Fruit fly (Drosophila melanogaster) whole organism, embryonic: ENCODE measurements around the gene CG42232.

Experiments used
- Atf6 ChIP-seq: fragments of 200-800 bp; sonication (Bioruptor generic); IDR thresholded peaks from 2 replicates; pipeline ENCODE4 v1.3.6; 2022; ENCODE audit warnings: missing biosample characterization, missing genetic modification characterization
- CG11456 ChIP-seq: fragments of 200-800 bp; sonication (Bioruptor generic); IDR thresholded peaks from 3 replicates; pipeline ENCODE4 v1.3.6; 2022; ENCODE audit warnings: missing biosample characterization, missing genetic modification characterization
- CG12071 ChIP-seq: fragments of 200-800 bp; sonication (Bioruptor generic); optimal IDR thresholded peaks from 3 replicates; lab custom pipeline; 2018; ENCODE audit warnings: missing biosample characterization, mild to moderate bottlenecking, missing genetic modification characterization
- CG12236 ChIP-seq: fragments of 200-800 bp; sonication (Bioruptor generic); optimal IDR thresholded peaks from 2 replicates; lab custom pipeline; 2016; ENCODE audit warnings: missing biosample characterization, missing genetic modification characterization
- CG13894 ChIP-seq: fragments of 200-800 bp; sonication (Bioruptor generic); optimal IDR thresholded peaks from 3 replicates; lab custom pipeline; 2018; ENCODE audit warnings: missing biosample characterization, mild to moderate bottlenecking, missing genetic modification characterization, moderate library complexity
- CG1647 ChIP-seq: fragments of 200-800 bp; sonication (Bioruptor generic); optimal IDR thresholded peaks from 3 replicates; lab custom pipeline; 2016; ENCODE audit warnings: missing biosample characterization, missing genetic modification characterization
- CG17612 ChIP-seq: fragments of 200-800 bp; sonication (Bioruptor generic); IDR thresholded peaks from 2 replicates; pipeline ENCODE4 v1.3.6; 2022; ENCODE audit warnings: missing biosample characterization, missing genetic modification characterization
- CG17802 ChIP-seq: fragments of 200-800 bp; sonication (Bioruptor generic); optimal IDR thresholded peaks from 2 replicates; lab custom pipeline; 2018; ENCODE audit warnings: missing biosample characterization, mild to moderate bottlenecking, missing genetic modification characterization, moderate library complexity
- CG32767 ChIP-seq: fragments of 200-800 bp; sonication (Bioruptor generic); IDR thresholded peaks from 2 replicates; pipeline ENCODE4 v1.3.6; 2022; ENCODE audit warnings: missing biosample characterization, missing genetic modification characterization
- CG3838 ChIP-seq: fragments of 200-800 bp; sonication (Bioruptor generic); optimal IDR thresholded peaks from 3 replicates; lab custom pipeline; 2016; ENCODE audit warnings: missing biosample characterization, missing genetic modification characterization
- CG4854 ChIP-seq: fragments of 200-800 bp; sonication (Bioruptor generic); optimal IDR thresholded peaks from 2 replicates; lab custom pipeline; 2016; ENCODE audit warnings: missing biosample characterization, missing genetic modification characterization, inconsistent platforms
- CG5245 ChIP-seq: fragments of 200-800 bp; sonication (Bioruptor generic); optimal IDR thresholded peaks from 3 replicates; lab custom pipeline; 2016; ENCODE audit warnings: missing biosample characterization, missing genetic modification characterization
- CG6813 ChIP-seq: fragments of 200-800 bp; sonication (Bioruptor generic); optimal IDR thresholded peaks from 2 replicates; lab custom pipeline; 2017; ENCODE audit warnings: missing biosample characterization, missing genetic modification characterization, mild to moderate bottlenecking, moderate library complexity, missing genetic modification reagents
- CG7928 ChIP-seq: fragments of 200-800 bp; sonication (Bioruptor generic); optimal IDR thresholded peaks from 2 replicates; lab custom pipeline; 2017; ENCODE audit warnings: missing biosample characterization, mild to moderate bottlenecking, missing genetic modification characterization
- CrebB ChIP-seq: fragments of 200-800 bp; sonication (Bioruptor generic); optimal IDR thresholded peaks from 3 replicates; lab custom pipeline; 2018; ENCODE audit warnings: missing biosample characterization, mild to moderate bottlenecking, missing genetic modification characterization
- Doc3 ChIP-seq: fragments of 200-800 bp; sonication (Bioruptor generic); IDR thresholded peaks from 3 replicates; pipeline ENCODE4 v1.3.6; 2022; ENCODE audit warnings: missing biosample characterization, missing genetic modification characterization; ENCODE audit not compliant: partially characterized antibody
- E2f1 ChIP-seq: fragments of 200-800 bp; sonication (Bioruptor generic); IDR thresholded peaks from 2 replicates; pipeline ENCODE4 v1.3.6; 2022; ENCODE audit warnings: missing biosample characterization, missing genetic modification characterization
- Gsc ChIP-seq: fragments of 200-800 bp; sonication (Bioruptor generic); IDR thresholded peaks from 2 replicates; pipeline ENCODE4 v1.3.6; 2022; ENCODE audit warnings: missing biosample characterization, missing genetic modification characterization
- H2.0 ChIP-seq: fragments of 200-800 bp; sonication (Bioruptor generic); IDR thresholded peaks from 2 replicates; pipeline ENCODE4 v1.3.6; 2022; ENCODE audit warnings: missing biosample characterization, missing genetic modification characterization
- HHEX ChIP-seq: fragments of 200-800 bp; sonication (Bioruptor generic); optimal IDR thresholded peaks from 3 replicates; lab custom pipeline; 2017; ENCODE audit warnings: missing biosample characterization, mild to moderate bottlenecking, missing genetic modification characterization, missing genetic modification reagents
- Hr78 ChIP-seq, 2 experiments: fragments of 200-800 bp in 1 of 2; fragments of >200 bp in 1 of 2; sonication (Bioruptor generic) in 1 of 2; optimal IDR thresholded peaks; 2 replicates each; lab custom pipeline; 2017 to 2019; ENCODE audit warnings: missing biosample characterization in 2 of 2, missing genetic modification characterization in 2 of 2, mild to moderate bottlenecking in 1 of 2, moderate library complexity in 1 of 2
- Hsf ChIP-seq: fragments of 200-800 bp; sonication (Bioruptor generic); optimal IDR thresholded peaks from 3 replicates; lab custom pipeline; 2016; ENCODE audit warnings: missing biosample characterization, missing genetic modification characterization
- Mes4 ChIP-seq: fragments of 200-800 bp; sonication (Bioruptor generic); optimal IDR thresholded peaks from 2 replicates; lab custom pipeline; 2016; ENCODE audit warnings: missing biosample characterization, missing genetic modification characterization
- Oaz ChIP-seq: fragments of 200-800 bp; sonication (Bioruptor generic); IDR thresholded peaks from 2 replicates; pipeline ENCODE4 v1.3.6; 2022; ENCODE audit warnings: missing biosample characterization, missing genetic modification characterization
- Opbp ChIP-seq: fragments of 200-800 bp; sonication (Bioruptor generic); IDR thresholded peaks from 3 replicates; pipeline ENCODE4 v1.3.6; 2022; ENCODE audit warnings: missing biosample characterization, missing genetic modification characterization; ENCODE audit not compliant: partially characterized antibody
- Optix ChIP-seq: fragments of 200-800 bp; sonication (Bioruptor generic); IDR thresholded peaks from 3 replicates; pipeline ENCODE4 v1.3.6; 2022; ENCODE audit warnings: missing biosample characterization, missing genetic modification characterization
- Pdp1 ChIP-seq, 2 experiments: fragments of 200-800 bp; sonication (Bioruptor generic); optimal IDR thresholded peaks; 3 replicates each; lab custom pipeline; 2016; ENCODE audit warnings: missing biosample characterization in 2 of 2, missing genetic modification characterization in 2 of 2, mild to moderate bottlenecking in 1 of 2, moderate library complexity in 1 of 2
- TFAM ChIP-seq: fragments of 200-800 bp; sonication (Bioruptor generic); optimal IDR thresholded peaks from 2 replicates; lab custom pipeline; 2017; ENCODE audit warnings: missing biosample characterization, missing genetic modification characterization, inconsistent platforms
- Taf1 ChIP-seq: fragments of 200-800 bp; sonication (Bioruptor generic); IDR thresholded peaks from 2 replicates; pipeline ENCODE4 v1.3.6; 2022; ENCODE audit warnings: missing biosample characterization, missing genetic modification characterization
- Tbp ChIP-seq: fragments of >200 bp; optimal IDR thresholded peaks from 2 replicates; lab custom pipeline; 2018; ENCODE audit warnings: missing biosample characterization, missing genetic modification characterization
- abd-A ChIP-seq: fragments of 200-800 bp; sonication (Bioruptor generic); optimal IDR thresholded peaks from 3 replicates; lab custom pipeline; 2019; ENCODE audit warnings: missing biosample characterization, mild to moderate bottlenecking, missing genetic modification characterization, moderate library complexity
- ara ChIP-seq: fragments of 200-800 bp; sonication (Bioruptor generic); IDR thresholded peaks from 2 replicates; pipeline ENCODE4 v1.3.6; 2022; ENCODE audit warnings: missing biosample characterization, missing genetic modification characterization
- ato ChIP-seq: fragments of 200-800 bp; sonication (Bioruptor generic); IDR thresholded peaks from 2 replicates; pipeline ENCODE4 v1.3.6; 2022; ENCODE audit warnings: missing biosample characterization, missing genetic modification characterization; ENCODE audit not compliant: partially characterized antibody
- cwo ChIP-seq: fragments of 200-800 bp; sonication (Bioruptor generic); optimal IDR thresholded peaks from 3 replicates; lab custom pipeline; 2017; ENCODE audit warnings: missing biosample characterization, missing genetic modification characterization, mild to moderate bottlenecking, moderate library complexity, missing genetic modification reagents
- dm ChIP-seq: fragments of 200-800 bp; sonication (Bioruptor generic); optimal IDR thresholded peaks from 3 replicates; lab custom pipeline; 2016; ENCODE audit warnings: missing biosample characterization, missing genetic modification characterization
- ewg ChIP-seq: fragments of 200-800 bp; sonication (Bioruptor generic); optimal IDR thresholded peaks from 3 replicates; lab custom pipeline; 2017; ENCODE audit warnings: mild to moderate bottlenecking, missing biosample characterization, missing genetic modification reagents, missing genetic modification characterization
- jing ChIP-seq: fragments of 200-800 bp; sonication (Bioruptor generic); optimal IDR thresholded peaks from 2 replicates; lab custom pipeline; 2018; ENCODE audit warnings: missing biosample characterization, mild to moderate bottlenecking, missing genetic modification characterization
- ken ChIP-seq: fragments of 200-800 bp; sonication (Bioruptor generic); IDR thresholded peaks from 3 replicates; pipeline ENCODE4 v1.3.6; 2022; ENCODE audit warnings: missing biosample characterization, missing genetic modification characterization
- klu ChIP-seq: fragments of 200-800 bp; sonication (Bioruptor generic); IDR thresholded peaks from 2 replicates; pipeline ENCODE4 v1.3.6; 2022; ENCODE audit warnings: missing biosample characterization, missing genetic modification characterization
- lov ChIP-seq, 2 experiments: fragments of 200-800 bp in 1 of 2; fragments of >200 bp in 1 of 2; sonication (Bioruptor generic) in 1 of 2; IDR thresholded peaks in 1 of 2; optimal IDR thresholded peaks in 1 of 2; 2 replicates in 1 of 2; 3 replicates in 1 of 2; pipeline versions ENCODE4 v1.3.6 to Lab custom; 2017 to 2022; ENCODE audit warnings: missing biosample characterization in 1 of 2, missing genetic modification characterization in 1 of 2
- luna ChIP-seq: fragments of 200-800 bp; sonication (Bioruptor generic); optimal IDR thresholded peaks from 2 replicates; lab custom pipeline; 2016; ENCODE audit warnings: missing biosample characterization, missing genetic modification characterization
- org-1 ChIP-seq: fragments of 200-800 bp; sonication (Bioruptor generic); optimal IDR thresholded peaks from 2 replicates; lab custom pipeline; 2017; ENCODE audit warnings: missing biosample characterization, missing genetic modification characterization
- p53 ChIP-seq: fragments of 200-800 bp; sonication (Bioruptor generic); optimal IDR thresholded peaks from 2 replicates; lab custom pipeline; 2016; ENCODE audit warnings: missing biosample characterization, missing genetic modification characterization
- peb ChIP-seq: fragments of 200-800 bp; sonication (Bioruptor generic); IDR thresholded peaks from 2 replicates; pipeline ENCODE4 v1.3.6; 2022; ENCODE audit warnings: missing biosample characterization, missing genetic modification characterization
- sd ChIP-seq: fragments of 200-800 bp; sonication (Bioruptor generic); optimal IDR thresholded peaks from 3 replicates; lab custom pipeline; 2018; ENCODE audit warnings: missing biosample characterization, mild to moderate bottlenecking, missing genetic modification characterization, moderate library complexity
- sens-2 ChIP-seq: fragments of 200-800 bp; sonication (Bioruptor generic); IDR thresholded peaks from 2 replicates; pipeline ENCODE4 v1.3.6; 2022; ENCODE audit warnings: missing biosample characterization, missing genetic modification characterization
- sim ChIP-seq: fragments of 200-800 bp; sonication (Bioruptor generic); IDR thresholded peaks from 2 replicates; pipeline ENCODE4 v1.3.6; 2022; ENCODE audit warnings: missing biosample characterization, missing genetic modification characterization
- sr ChIP-seq: fragments of 200-800 bp; sonication (Bioruptor generic); IDR thresholded peaks from 3 replicates; pipeline ENCODE4 v1.3.6; 2022; ENCODE audit warnings: missing biosample characterization, missing genetic modification characterization
- tgo ChIP-seq: fragments of 200-800 bp; sonication (Bioruptor generic); IDR thresholded peaks from 3 replicates; pipeline ENCODE4 v1.3.6; 2022; ENCODE audit warnings: missing biosample characterization, missing genetic modification characterization
- trem ChIP-seq: fragments of 200-800 bp; optimal IDR thresholded peaks from 3 replicates; lab custom pipeline; 2019; ENCODE audit warnings: missing biosample characterization, mild to moderate bottlenecking, missing genetic modification characterization, moderate library complexity
- z ChIP-seq: fragments of 200-800 bp; sonication (Bioruptor generic); IDR thresholded peaks from 3 replicates; pipeline ENCODE4 v1.3.6; 2022; ENCODE audit warnings: missing biosample characterization, missing genetic modification characterization

CG42232 gene

DNA sequence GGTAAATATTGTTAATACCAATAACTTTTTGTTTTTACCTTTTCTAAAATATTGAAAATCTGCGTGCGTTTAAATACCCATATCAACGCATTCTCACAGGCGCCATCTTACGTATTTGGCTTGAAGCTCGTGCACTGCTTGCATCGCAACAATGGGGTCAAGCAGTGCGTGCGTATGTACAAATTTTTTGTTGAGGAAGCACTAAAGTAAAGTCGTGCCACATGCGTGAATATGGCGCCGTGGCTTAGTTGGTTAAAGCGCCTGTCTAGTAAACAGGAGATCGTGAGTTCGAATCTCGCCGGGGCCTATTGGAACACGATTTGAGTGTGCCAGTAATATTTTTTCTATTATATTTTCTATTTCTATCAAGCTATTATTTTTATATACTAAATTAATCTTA lies 37.8 kb downstream of the CG42232 start (continued):
- TF ChIP-seq CG17802 (tag; lab: Kevin White, UChicago) (peak; percentile 1), lov (optimal IDR thresholded peaks at IDR 0.05; lab: Kevin White, UChicago) (no peak), lov (GFP tag; IDR thresholded peaks at IDR 0.05; lab: Robert Waterston, UW) (0 out of 3 replicates have a peak, but pooled peaks have one; percentile 42), Tbp (no peak), klu (GFP tag; lab: Robert Waterston, UW) (no peak), Mes4 (peak; percentile 19), CG3838 (GFP tag; lab: Kevin White, UChicago) (no peak), luna (GFP tag; lab: Kevin White, UChicago) (no peak), CG12236 (peak; percentile 1), sd (peak; percentile 70), jing (GFP tag; lab: Kevin White, UChicago) (no peak), Doc3 (no peak), CG11456 (GFP tag; lab: Robert Waterston, UW) (peak; percentile 87), org-1 (GFP tag; lab: Kevin White, UChicago) (no peak), CG13894 (tag; lab: Kevin White, UChicago) (no peak), dm (peak; percentile 38), Opbp (GFP tag; lab: Robert Waterston, UW) (peak; percentile 83), ato (GFP tag; lab: Robert Waterston, UW) (peak; percentile 65), Atf6 (GFP tag; lab: Robert Waterston, UW) (no peak), cwo (GFP tag; lab: Kevin White, UChicago) (no peak), CG7928 (GFP tag; lab: Kevin White, UChicago) (no peak), sens-2 (GFP tag; lab: Robert Waterston, UW) (no peak), CG4854 (peak; percentile 20), abd-A (tag; lab: Kevin White, UChicago) (no peak), trem (peak; percentile 45), z (GFP tag; lab: Robert Waterston, UW) (no peak), CG6813 (GFP tag; lab: Kevin White, UChicago) (no peak), CG32767 (GFP tag; lab: Robert Waterston, UW) (no peak), CG12071 (peak; percentile 26), p53 (GFP tag; lab: Kevin White, UChicago) (peak; percentile 15), CG5245 (GFP tag; lab: Kevin White, UChicago) (peak; percentile 33), HHEX (GFP tag; lab: Kevin White, UChicago) (no peak), CrebB (tag; lab: Kevin White, UChicago) (no peak), Hsf (peak; percentile 7), Hr78 (GFP tag; optimal IDR thresholded peaks at IDR 0.05; lab: Kevin White, UChicago) (no peak), peb (0 out of 2 replicates have a peak, but pooled peaks have one; percentile 7), ken (peak; percentile 65; the same call in 1 of the 3 replicates), ewg (peak; percentile 11), ara (GFP tag; lab: Robert Waterston, UW) (no peak), TFAM (GFP tag; lab: Kevin White, UChicago) (no peak), tgo (GFP tag; lab: Robert Waterston, UW) (no peak), sr (GFP tag; lab: Robert Waterston, UW) (no peak), Taf1 (GFP tag; lab: Robert Waterston, UW) (no peak), CG17612 (GFP tag; lab: Robert Waterston, UW) (no peak; the same call in 1 of the 2 replicates), Optix (peak; percentile 43; the same call in 2 of the 3 replicates), H2.0 (GFP tag; lab: Robert Waterston, UW) (peak; percentile 43; the same call in 1 of the 2 replicates), Pdp1 (GFP tag; optimal IDR thresholded peaks at IDR 0.05; lab: Kevin White, UChicago) (no peak), E2f1 (GFP tag; lab: Robert Waterston, UW) (no peak), Gsc (GFP tag; lab: Robert Waterston, UW) (no peak), sim (GFP tag; lab: Robert Waterston, UW) (no peak), Oaz (GFP tag; lab: Robert Waterston, UW) (no peak), CG1647 (GFP tag; lab: Kevin White, UChicago) (peak; percentile 21)
